Fruit fly (Drosophila melanogaster): ENCODE results near the gene bru3.

DNA sequence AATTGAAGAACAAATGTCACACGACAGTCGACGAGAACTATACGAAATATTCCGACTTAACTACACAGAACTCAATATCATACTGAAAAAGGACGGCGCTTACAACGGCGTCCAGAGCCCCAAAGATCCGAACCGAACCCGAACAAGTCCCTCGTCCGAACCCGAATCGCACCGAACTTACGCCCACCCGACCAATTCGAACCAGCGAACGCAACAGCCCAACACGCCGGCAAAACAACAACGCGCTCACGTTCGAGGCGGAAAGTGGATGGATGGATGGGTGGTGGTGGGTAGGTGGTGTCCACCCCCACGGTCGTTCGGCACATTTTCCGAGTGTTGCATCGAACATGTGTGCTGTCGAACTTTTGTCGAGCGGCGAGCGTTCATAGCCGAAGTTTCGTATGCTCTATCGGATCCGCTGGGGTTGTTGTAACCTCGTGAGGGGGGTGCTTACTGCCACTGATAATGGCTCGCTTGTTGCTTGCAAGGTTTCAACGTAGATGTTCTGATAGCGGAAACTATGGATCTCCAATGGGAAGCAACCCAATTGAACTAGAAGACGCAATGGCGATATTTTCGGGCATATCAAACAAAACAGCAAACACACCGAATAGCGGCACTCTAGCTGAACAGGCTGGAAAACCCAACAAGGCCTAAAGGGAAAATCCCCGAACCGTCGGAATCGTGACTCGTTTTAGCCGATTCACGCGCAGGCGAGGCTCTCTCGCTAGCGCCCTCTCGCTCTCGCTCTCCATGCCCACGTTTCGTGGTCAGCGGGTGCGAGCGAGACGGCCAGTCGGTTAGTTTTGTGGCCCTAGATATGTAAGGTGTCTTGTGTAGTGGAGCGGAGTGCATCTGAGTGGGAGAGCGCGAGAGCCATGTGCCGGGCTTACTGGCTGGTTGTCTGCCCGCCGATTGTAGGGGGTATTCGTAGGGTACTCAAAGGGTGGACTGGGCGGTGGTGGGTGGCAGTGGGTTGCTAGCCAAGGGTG is 136.2 kb downstream of the bru3 start:
- TF ChIP-seq Pif1A (GFP tag; optimal IDR thresholded peaks at IDR 0.05): no peak
- TF ChIP-seq CG9948 (tag; optimal IDR thresholded peaks at IDR 0.05): no peak
- no peak for TF ChIP-seq fd96Ca (GFP tag; IDR thresholded peaks at IDR 0.05)

Measured in whole organism, pupa.